Worm (Caenorhabditis elegans) whole organism, L4 larva: ENCODE results near the gene F10G2.1.

Experiments
- F10B5.3 ChIP-seq: sonication (generic microtip); optimal IDR thresholded peaks from 2 replicates; lab custom pipeline; 2016; ENCODE audit warnings: mild to moderate bottlenecking, missing genetic modification characterization, missing compliant biosample characterization
- F49E8.2 ChIP-seq: sonication (generic microtip); optimal IDR thresholded peaks from 2 replicates; lab custom pipeline; 2016; ENCODE audit warnings: missing compliant biosample characterization, mild to moderate bottlenecking, missing genetic modification characterization, borderline replicate concordance
- T26A8.4 ChIP-seq: fragments of 200-800 bp; sonication (Bioruptor generic); IDR thresholded peaks from 2 replicates; pipeline ENCODE4 v1.3.6; 2022; ENCODE audit warnings: missing genetic modification characterization, missing compliant biosample characterization
- ZK337.2 ChIP-seq: fragments of 200-800 bp; sonication (Bioruptor generic); IDR thresholded peaks from 2 replicates; pipeline ENCODE4 v1.3.6; 2022; ENCODE audit warnings: missing genetic modification reagents, missing genetic modification characterization, missing compliant biosample characterization
- ZK546.5 ChIP-seq, 2 experiments: sonication (generic microtip); optimal IDR thresholded peaks; 2 replicates each; lab custom pipeline; 2017; ENCODE audit warnings: missing biosample characterization in 2 of 2, missing genetic modification characterization in 2 of 2
- arid-1 ChIP-seq: fragments of 200-800 bp; sonication (Bioruptor generic); conservative IDR thresholded peaks from 2 replicates; pipeline ENCODE4 v1.3.6; 2022; ENCODE audit warnings: missing genetic modification reagents, missing genetic modification characterization, missing compliant biosample characterization
- ceh-20 ChIP-seq: fragments of 200-800 bp; sonication (Bioruptor generic); IDR thresholded peaks from 2 replicates; pipeline ENCODE4 v1.3.6; 2022; ENCODE audit warnings: missing genetic modification reagents, missing genetic modification characterization, missing compliant biosample characterization
- ceh-32 ChIP-seq: sonication (generic microtip); optimal IDR thresholded peaks from 2 replicates; lab custom pipeline; 2016; ENCODE audit warnings: mild to moderate bottlenecking, missing genetic modification characterization, missing compliant biosample characterization; ENCODE audit not compliant: poor library complexity
- ceh-82 ChIP-seq: sonication (generic microtip); optimal IDR thresholded peaks from 2 replicates; lab custom pipeline; 2017; ENCODE audit warnings: missing biosample characterization, missing genetic modification characterization
- ctbp-1 ChIP-seq: fragments of 200-800 bp; sonication (Bioruptor generic); IDR thresholded peaks from 2 replicates; pipeline ENCODE4 v1.3.6; 2022; ENCODE audit warnings: missing genetic modification reagents, missing genetic modification characterization, missing compliant biosample characterization
- daf-16 ChIP-seq, 3 experiments: sonication (generic microtip); optimal IDR thresholded peaks; 2 replicates each; lab custom pipeline; 2016 to 2017; ENCODE audit warnings: missing genetic modification characterization in 3 of 3, missing genetic modification reagents in 3 of 3, mild to moderate bottlenecking in 2 of 3, missing compliant biosample characterization in 2 of 3, missing biosample characterization in 1 of 3, moderate library complexity in 1 of 3
- daf-19 ChIP-seq: fragments of 200-800 bp; sonication (Bioruptor generic); conservative IDR thresholded peaks from 2 replicates; pipeline ENCODE4 v1.3.6; 2022; ENCODE audit warnings: missing genetic modification characterization, missing compliant biosample characterization
- dmd-6 ChIP-seq: fragments of 200-800 bp; sonication (Bioruptor generic); IDR thresholded peaks from 2 replicates; pipeline ENCODE4 v1.3.6; 2022; ENCODE audit warnings: missing genetic modification reagents, missing genetic modification characterization, missing compliant biosample characterization
- dpl-1 ChIP-seq: fragments of 150-350 bp; optimal IDR thresholded peaks from 2 replicates; lab custom pipeline; 2014; ENCODE audit warnings: missing biosample characterization, missing genetic modification reagents, missing genetic modification characterization
- hlh-30 ChIP-seq: sonication (generic microtip); optimal IDR thresholded peaks from 2 replicates; lab custom pipeline; 2017; ENCODE audit warnings: antibody characterized with exemption, mild to moderate bottlenecking, missing genetic modification characterization, missing compliant biosample characterization; ENCODE audit not compliant: insufficient read depth
- hmg-1.1 ChIP-seq: fragments of 200-800 bp; sonication (Bioruptor generic); IDR thresholded peaks from 2 replicates; pipeline ENCODE4 v1.3.6; 2022; ENCODE audit warnings: missing genetic modification reagents, missing genetic modification characterization, missing compliant biosample characterization
- lin-1 ChIP-seq: fragments of 200-800 bp; sonication (Bioruptor generic); IDR thresholded peaks from 2 replicates; pipeline ENCODE4 v1.3.6; 2022; ENCODE audit warnings: missing genetic modification reagents, missing genetic modification characterization, missing compliant biosample characterization
- lin-38 ChIP-seq: fragments of 200-800 bp; sonication (Bioruptor generic); IDR thresholded peaks from 2 replicates; pipeline ENCODE4 v1.3.6; 2022; ENCODE audit warnings: missing genetic modification reagents, missing genetic modification characterization, missing compliant biosample characterization
- lin-39 ChIP-seq: fragments of 150-350 bp; optimal IDR thresholded peaks from 2 replicates; lab custom pipeline; 2014; ENCODE audit warnings: missing biosample characterization, missing genetic modification reagents, missing genetic modification characterization
- mep-1 ChIP-seq: fragments of 150-350 bp; sonication (generic microtip); optimal IDR thresholded peaks from 3 replicates; lab custom pipeline; 2014; ENCODE audit warnings: missing biosample characterization, missing genetic modification characterization
- mxl-3 ChIP-seq: fragments of 200-800 bp; sonication (Bioruptor generic); optimal IDR thresholded peaks from 2 replicates; lab custom pipeline; 2018; ENCODE audit warnings: mild to moderate bottlenecking, missing genetic modification characterization, missing compliant biosample characterization
- nhr-237 ChIP-seq: sonication (generic microtip); optimal IDR thresholded peaks from 2 replicates; lab custom pipeline; 2017; ENCODE audit warnings: missing biosample characterization, missing genetic modification characterization
- nhr-28 ChIP-seq: fragments of 150-350 bp; optimal IDR thresholded peaks from 2 replicates; lab custom pipeline; 2014; ENCODE audit warnings: missing biosample characterization, missing genetic modification characterization
- nhr-41 ChIP-seq: fragments of 200-800 bp; sonication (Bioruptor generic); IDR thresholded peaks from 2 replicates; pipeline ENCODE4 v1.3.6; 2022; ENCODE audit warnings: missing genetic modification reagents, missing genetic modification characterization, missing compliant biosample characterization
- nhr-48 ChIP-seq: sonication (generic microtip); optimal IDR thresholded peaks from 2 replicates; lab custom pipeline; 2016; ENCODE audit warnings: mild to moderate bottlenecking, missing genetic modification characterization, missing compliant biosample characterization
- php-3 ChIP-seq: fragments of 200-800 bp; sonication (Bioruptor generic); IDR thresholded peaks from 2 replicates; pipeline ENCODE4 v1.3.6; 2022; ENCODE audit warnings: missing genetic modification reagents, missing genetic modification characterization, missing compliant biosample characterization
- rbr-2 ChIP-seq: sonication (generic microtip); optimal IDR thresholded peaks from 2 replicates; lab custom pipeline; 2016; ENCODE audit warnings: missing genotype, missing genetic modification characterization, missing compliant biosample characterization
- sdz-12 ChIP-seq: fragments of 200-800 bp; sonication (Bioruptor generic); optimal IDR thresholded peaks from 2 replicates; lab custom pipeline; 2018; ENCODE audit warnings: mild to moderate bottlenecking, missing genetic modification characterization, missing compliant biosample characterization
- skn-1 ChIP-seq: fragments of 150-350 bp; optimal IDR thresholded peaks from 2 replicates; lab custom pipeline; 2014; ENCODE audit warnings: missing biosample characterization, missing genetic modification characterization
- spr-1 ChIP-seq: sonication (generic microtip); optimal IDR thresholded peaks from 2 replicates; lab custom pipeline; 2016; ENCODE audit warnings: mild to moderate bottlenecking, missing genetic modification characterization, missing compliant biosample characterization
- unc-62 ChIP-seq, 3 experiments: fragments of 150-350 bp in 1 of 3; sonication (generic microtip); optimal IDR thresholded peaks in 2 of 3; peaks in 1 of 3; 1 replicate in 1 of 3; 2 replicates in 2 of 3; lab custom pipeline; 2014 to 2017; ENCODE audit warnings: missing biosample characterization in 3 of 3, missing genetic modification characterization in 3 of 3, missing genetic modification reagents in 3 of 3, missing genotype in 1 of 3
- zip-2 ChIP-seq: fragments of 150-350 bp; optimal IDR thresholded peaks from 2 replicates; lab custom pipeline; 2014; ENCODE audit warnings: missing biosample characterization, missing genetic modification characterization
- ztf-11 ChIP-seq: fragments of 150-350 bp; optimal IDR thresholded peaks from 2 replicates; lab custom pipeline; 2014; ENCODE audit warnings: missing biosample characterization, missing genetic modification characterization

Gene F10G2.1

DNA sequence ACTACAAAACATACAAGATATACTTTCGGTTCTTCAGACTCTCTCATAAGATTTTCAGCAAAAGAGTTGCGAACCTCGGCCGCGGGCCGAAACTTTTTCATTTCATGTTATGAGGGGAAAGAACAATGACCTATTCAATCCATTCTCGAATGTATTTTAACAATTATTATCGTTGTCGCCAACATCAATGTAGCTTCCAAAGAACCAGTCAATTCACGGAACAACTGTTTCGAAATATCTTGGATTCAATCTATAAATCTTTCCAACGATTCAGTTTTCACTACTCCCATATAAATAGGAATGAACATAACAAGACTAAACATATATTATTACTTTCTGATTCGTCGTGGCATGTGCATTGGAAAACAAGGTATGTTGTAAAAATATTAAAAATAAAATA, 25.3 kb upstream of the F10G2.1 start, which contains the start of gene F07G11.1:
Gene F07G11.1, plus strand, starts transcription at position 301 of the 400 bp plus-strand sequence.
- no peak for TF ChIP-seq arid-1 (GFP tag; lab: Robert Waterston, UW)
- TF ChIP-seq mxl-3 (GFP tag; lab: Kevin White, UChicago) = no peak
- TF ChIP-seq F10B5.3 (tag; lab: Kevin White, UChicago) = no peak
- no peak for TF ChIP-seq nhr-237 (tag; lab: Kevin White, UChicago)
- TF ChIP-seq zip-2 (tag; lab: Kevin White, UChicago) = no peak
- no peak for TF ChIP-seq lin-38
- TF ChIP-seq dmd-6 (GFP tag; lab: Robert Waterston, UW) = no peak
- TF ChIP-seq mep-1 (tag; lab: Kevin White, UChicago) = no peak
- TF ChIP-seq ceh-82 = no peak
- TF ChIP-seq F49E8.2 (tag; lab: Kevin White, UChicago) = no peak

DNA sequence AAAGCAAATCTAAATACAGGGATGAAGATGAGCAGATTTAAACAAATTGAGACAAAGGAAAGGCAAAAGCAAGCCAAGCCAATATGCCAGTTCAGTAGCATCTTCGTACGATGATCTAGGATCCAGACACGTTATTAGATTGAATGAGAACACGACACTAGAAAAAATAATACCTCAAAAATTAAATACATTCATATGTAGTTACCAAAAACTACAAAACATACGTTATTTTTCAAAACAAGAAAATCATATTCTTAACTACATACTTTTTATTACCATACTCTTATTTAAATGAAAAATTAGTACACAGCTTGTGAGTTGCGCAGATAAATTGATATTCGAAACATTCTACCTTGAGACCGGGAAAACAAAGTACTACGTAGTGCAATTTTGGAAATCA, 19.1 kb upstream of the F10G2.1 start, which contains the start of gene srx-6:
Gene srx-6, minus strand, starts transcription at position 101 of the 400 bp plus-strand sequence.
- TF ChIP-seq ceh-32 (no peak), hlh-30 (tag; lab: Kevin White, UChicago) (no peak), sdz-12 (GFP tag; lab: Kevin White, UChicago) (no peak), dmd-6 (GFP tag; lab: Robert Waterston, UW) (no peak), nhr-28 (tag; lab: Kevin White, UChicago) (no peak), lin-38 (no peak), nhr-48 (no peak), rbr-2 (tag; lab: Kevin White, UChicago) (no peak), ZK337.2 (no peak)

DNA sequence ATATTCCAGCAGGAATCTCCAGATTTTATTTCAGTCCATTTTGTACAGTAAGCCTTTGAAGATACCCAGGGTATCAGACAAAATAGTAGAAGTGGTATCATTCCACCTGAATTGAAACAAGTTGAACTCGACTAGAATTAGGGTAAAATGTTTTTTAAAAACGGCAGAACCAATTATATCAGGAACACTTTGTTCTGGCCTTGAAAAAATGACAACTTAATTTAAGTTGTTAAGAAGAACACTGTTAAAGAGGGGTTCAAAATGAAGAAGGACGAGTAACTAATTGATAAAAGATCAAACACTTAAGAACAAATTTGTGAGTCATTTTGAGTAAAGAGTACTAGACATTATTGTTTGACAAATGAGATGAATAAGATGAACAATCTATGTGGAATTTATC, 11.4 kb upstream of the F10G2.1 start, which contains the start of gene lmd-4:
Gene lmd-4, minus strand, starts transcription at position 101 of the 400 bp plus-strand sequence.
- TF ChIP-seq zip-2 (tag; lab: Kevin White, UChicago) (no peak), arid-1 (GFP tag; lab: Robert Waterston, UW) (no peak), php-3 (GFP tag; lab: Robert Waterston, UW) (no peak), spr-1 (tag; lab: Kevin White, UChicago) (no peak), T26A8.4 (no peak), hlh-30 (tag; lab: Kevin White, UChicago) (no peak), daf-16 (GFP tag; optimal IDR thresholded peaks at IDR 0.05; lab: Kevin White, UChicago) (no peak), daf-16 (tag; optimal IDR thresholded peaks at IDR 0.05; lab: Kevin White, UChicago) (no peak), dpl-1 (GFP tag; lab: Kevin White, UChicago) (no peak), ZK546.5 (tag; optimal IDR thresholded peaks at IDR 0.05; lab: Kevin White, UChicago) (no peak), daf-19 (GFP tag; lab: Robert Waterston, UW) (no peak), unc-62 (GFP tag; optimal IDR thresholded peaks at IDR 0.05 in 1 of 2; lab: Kevin White, UChicago) (no peak), unc-62 (tag; optimal IDR thresholded peaks at IDR 0.05; lab: Kevin White, UChicago) (no peak), ceh-20 (no peak)

DNA sequence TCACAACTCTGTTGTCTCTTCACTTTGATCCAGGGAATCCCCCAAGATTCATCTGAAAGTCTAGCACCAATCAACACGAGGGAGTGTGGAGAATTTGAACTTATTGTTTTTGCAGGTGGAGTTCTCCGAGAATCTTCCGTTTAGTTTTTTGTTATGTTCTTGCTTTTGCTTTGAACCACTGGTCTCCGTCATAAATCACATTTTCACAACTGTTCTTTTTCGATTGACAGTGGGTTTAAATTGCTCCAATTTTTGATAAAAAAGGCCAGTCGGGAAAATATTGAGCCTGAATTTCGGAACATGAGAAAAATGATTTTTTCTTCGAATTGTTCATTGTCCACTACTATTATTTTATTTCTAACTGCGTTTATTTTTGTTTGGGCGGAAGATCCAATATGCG, 10.4 kb upstream of the F10G2.1 start, which contains the start of gene F10G2.10:
Gene F10G2.10, plus strand, starts transcription at position 301 of the 400 bp plus-strand sequence.
- TF ChIP-seq skn-1 (no peak), ctbp-1 (GFP tag; lab: Robert Waterston, UW) (no peak), nhr-41 (GFP tag; lab: Robert Waterston, UW) (no peak), ztf-11 (tag; lab: Kevin White, UChicago) (no peak), unc-62 (GFP tag; optimal IDR thresholded peaks at IDR 0.05 in 1 of 2; lab: Kevin White, UChicago) (peak in 1 of 2 experiments; percentile 39), unc-62 (tag; optimal IDR thresholded peaks at IDR 0.05; lab: Kevin White, UChicago) (no peak), lin-1 (GFP tag; lab: Robert Waterston, UW) (no peak), hmg-1.1 (no peak), lin-39 (tag; lab: Kevin White, UChicago) (no peak)
